Fruit fly (Drosophila melanogaster) Kc167 (cell line): ENCODE data around the gene CG14322.

Source experiments
- Myc ChIP-seq: fragments of >200 bp; optimal IDR thresholded peaks from 2 replicates; lab custom pipeline; 2017; ENCODE audit warnings: missing external identifiers
- Sin3A ChIP-seq: fragments of >200 bp; optimal IDR thresholded peaks from 2 replicates; lab custom pipeline; 2018; ENCODE audit warnings: missing external identifiers
- h ChIP-seq: fragments of >200 bp; optimal IDR thresholded peaks from 3 replicates; lab custom pipeline; 2018; ENCODE audit warnings: missing external identifiers
- insv ChIP-seq: fragments of >200 bp; optimal IDR thresholded peaks from 3 replicates; lab custom pipeline; 2018; ENCODE audit warnings: missing external identifiers
- psq ChIP-seq: fragments of >200 bp; optimal IDR thresholded peaks from 2 replicates; lab custom pipeline; 2017; ENCODE audit warnings: missing external identifiers
- ttk ChIP-seq: sonication (Bioruptor generic); optimal IDR thresholded peaks from 2 replicates; lab custom pipeline; 2017; ENCODE audit warnings: missing external identifiers

Gene CG14322

DNA sequence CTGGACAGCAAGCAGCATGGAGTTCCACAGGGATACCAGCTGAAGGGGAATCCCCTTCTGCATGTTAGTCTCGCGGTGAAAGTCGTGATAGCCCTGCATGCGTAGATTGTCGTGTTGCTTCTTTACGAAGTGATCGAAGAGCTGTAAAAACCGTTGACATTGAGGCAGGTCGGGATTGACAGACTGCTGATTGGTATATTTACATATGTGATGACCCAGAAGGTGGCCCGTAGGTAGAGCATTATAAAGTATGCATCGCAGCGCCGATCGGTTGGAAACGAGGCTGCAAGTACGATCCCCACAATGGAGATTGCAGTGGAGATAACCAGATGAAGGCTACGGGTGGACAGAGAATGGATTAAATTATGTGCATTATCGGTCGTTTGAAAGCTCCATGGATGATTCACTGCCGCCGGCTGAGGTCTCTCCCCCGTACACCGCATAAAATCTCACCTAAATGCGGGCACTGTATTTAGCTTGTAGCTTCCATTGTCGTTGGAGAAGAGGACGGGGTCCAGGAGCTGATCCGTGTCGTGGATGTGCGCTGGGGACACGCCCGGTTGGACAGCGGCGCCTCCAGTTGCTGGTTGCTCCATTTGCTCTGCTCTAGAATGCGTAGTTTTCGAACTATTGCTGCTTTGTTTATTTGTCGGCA lies 22.9 kb downstream of the CG14322 start:
- TF ChIP-seq psq (lab: Kevin White, UChicago) (no peak), Sin3A (no peak), h (lab: Kevin White, UChicago) (no peak), Myc (lab: Kevin White, UChicago) (no peak), ttk (no peak), insv (lab: Kevin White, UChicago) (no peak)

dm6 chr3R:17670857-17671336 lies 23.4 kb downstream of the CG14322 start, which contains the start of the genes CG7523 and Mps1:
TSS of gene CG7523 (minus strand) at chr3R:17670895.
TSS of gene Mps1 (plus strand) at chr3R:17671271.
- TF ChIP-seq insv (lab: Kevin White, UChicago) (no peak), Myc (lab: Kevin White, UChicago) (no peak), psq (lab: Kevin White, UChicago) (no peak), ttk (no peak), h (lab: Kevin White, UChicago) (no peak), Sin3A (no peak)

- TF ChIP-seq h (lab: Kevin White, UChicago) (no peak), psq (lab: Kevin White, UChicago) (no peak)
Measured at dm6 chr3R:17678138-17678873, 30.8 kb downstream of the CG14322 start.

dm6 chr3R:17679368-17679997 lies 32.0 kb downstream of the CG14322 start:
- TF ChIP-seq psq (lab: Kevin White, UChicago) (no peak), Myc (lab: Kevin White, UChicago) (no peak), ttk (no peak), Sin3A (no peak), h (lab: Kevin White, UChicago) (no peak), insv (lab: Kevin White, UChicago) (no peak)

- TF ChIP-seq psq (lab: Kevin White, UChicago) = no peak
- TF ChIP-seq Myc (lab: Kevin White, UChicago) = no peak
- no peak for TF ChIP-seq ttk
- no peak for TF ChIP-seq insv (lab: Kevin White, UChicago)
- TF ChIP-seq h (lab: Kevin White, UChicago) = no peak
- no peak for TF ChIP-seq Sin3A
Measured at dm6 chr3R:17680268-17680638, 32.8 kb downstream of the CG14322 start.

DNA sequence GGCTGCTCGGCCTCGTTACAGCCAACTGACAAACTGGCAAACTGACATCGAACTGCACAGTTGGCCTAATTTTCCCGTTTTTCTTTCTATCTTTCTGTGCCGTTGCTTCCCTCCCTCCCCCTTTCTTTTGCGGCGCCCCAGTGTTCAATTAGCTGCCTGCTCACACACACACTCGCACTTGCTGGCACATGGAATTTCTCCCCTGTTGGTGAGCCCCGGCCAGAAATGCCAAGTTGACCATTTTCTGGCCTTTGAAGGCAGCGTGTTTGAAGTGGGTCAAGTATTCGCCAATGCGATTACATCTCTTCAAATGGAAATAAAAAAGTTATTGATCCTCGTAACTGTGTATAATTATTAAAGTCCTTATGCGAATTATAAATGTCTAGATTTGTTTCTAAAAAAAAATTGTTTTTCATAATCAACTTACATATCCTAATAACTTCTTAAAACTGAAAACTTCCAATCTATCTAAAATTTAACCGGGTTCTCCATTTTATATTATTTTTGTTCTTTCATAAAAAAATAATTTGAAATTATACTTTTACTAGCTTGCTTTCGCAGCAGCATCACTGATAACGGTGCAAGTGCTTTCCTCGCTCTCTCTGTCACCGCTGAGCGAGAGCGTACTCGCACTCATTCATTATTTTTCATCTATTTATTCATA lies 33.3 kb downstream of the CG14322 start:
- TF ChIP-seq h (lab: Kevin White, UChicago) = no peak
- no peak for TF ChIP-seq ttk
- no peak for TF ChIP-seq insv (lab: Kevin White, UChicago)
- no peak for TF ChIP-seq Myc (lab: Kevin White, UChicago)
- TF ChIP-seq psq (lab: Kevin White, UChicago) = no peak

- TF ChIP-seq psq (lab: Kevin White, UChicago) (no peak), insv (lab: Kevin White, UChicago) (no peak), Sin3A (no peak), Myc (lab: Kevin White, UChicago) (no peak), ttk (no peak)
Measured at dm6 chr3R:17681611-17682243, 34.2 kb downstream of the CG14322 start.

- no peak for TF ChIP-seq ttk
- TF ChIP-seq h (lab: Kevin White, UChicago) = no peak
- no peak for TF ChIP-seq Myc (lab: Kevin White, UChicago)
Measured at dm6 chr3R:17682244-17682773, 34.8 kb downstream of the CG14322 start, which contains the start of the genes alt and CG7655. TSS of gene alt (minus strand) at chr3R:17682515. TSS of gene CG7655 (plus strand) at chr3R:17682669.

dm6 chr3R:17684854-17685253 lies 37.4 kb downstream of the CG14322 start, which contains the start of the genes CG31251 and CG31360:
TSS of gene CG31251 (minus strand) at chr3R:17684915.
TSS of gene CG31360 (plus strand) at chr3R:17685097.
- no peak for TF ChIP-seq insv (lab: Kevin White, UChicago)
- no peak for TF ChIP-seq Sin3A
- TF ChIP-seq Myc (lab: Kevin White, UChicago) = no peak
- no peak for TF ChIP-seq psq (lab: Kevin White, UChicago)
- TF ChIP-seq h (lab: Kevin White, UChicago) = no peak
- TF ChIP-seq ttk = no peak

DNA sequence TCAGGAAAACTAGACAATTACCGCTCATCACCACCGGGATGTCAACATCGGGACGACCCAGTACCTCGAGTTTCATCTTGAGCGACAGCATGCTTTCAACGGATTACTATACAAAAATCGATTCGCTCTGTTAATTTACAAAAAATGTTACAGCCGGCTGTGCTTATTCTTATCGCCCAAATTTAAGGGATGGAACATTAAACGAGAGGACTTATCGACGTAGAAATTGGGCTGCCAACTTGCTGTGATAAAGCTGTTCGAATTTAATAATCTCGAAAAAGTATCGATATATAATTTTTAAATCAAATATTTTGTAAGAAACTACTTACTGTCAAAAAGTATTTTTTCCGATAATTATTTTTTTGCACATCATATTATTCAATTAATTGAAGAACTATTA lies 39.4 kb downstream of the CG14322 start, which contains the start of gene CG31249:
Gene CG31249 (minus strand): TSS at position 197 of the 400 bp plus-strand sequence.
- TF ChIP-seq Myc (lab: Kevin White, UChicago) = no peak

dm6 chr3R:17699891-17700487 lies 52.5 kb downstream of the CG14322 start:
- TF ChIP-seq Myc (lab: Kevin White, UChicago) = no peak
- TF ChIP-seq Sin3A = no peak
- TF ChIP-seq psq (lab: Kevin White, UChicago) = no peak
- no peak for TF ChIP-seq h (lab: Kevin White, UChicago)
- no peak for TF ChIP-seq insv (lab: Kevin White, UChicago)
- TF ChIP-seq ttk = no peak
